Worm (Caenorhabditis elegans): Measurements from ENCODE around the gene F25E5.2.

DNA sequence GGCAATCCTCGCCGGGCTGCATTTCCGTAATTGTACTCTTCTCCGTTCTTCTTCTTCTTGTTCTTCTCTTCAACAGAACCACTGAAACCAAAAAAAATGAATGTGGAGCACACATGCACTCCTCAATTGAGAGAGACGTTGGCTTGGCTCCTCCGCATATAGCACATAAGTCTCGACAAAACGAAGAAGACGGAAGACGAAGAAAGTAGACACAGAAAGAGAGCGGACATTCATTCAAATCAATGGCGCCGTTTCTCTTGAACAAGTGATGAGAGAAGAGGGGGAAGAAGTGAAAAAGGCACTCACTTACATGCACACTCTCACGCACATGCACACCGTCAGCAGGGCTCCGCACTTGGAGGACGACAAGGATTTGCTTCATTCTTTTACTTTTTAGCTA lies 17.6 kb upstream of the F25E5.2 start, which contains the start of gene F25E5.9:
- TF ChIP-seq zag-1 (tag; optimal IDR thresholded peaks at IDR 0.05): no peak
- TF ChIP-seq lsy-12 (tag; optimal IDR thresholded peaks at IDR 0.05): no peak
- TF ChIP-seq pqm-1 (tag; optimal IDR thresholded peaks at IDR 0.05): no peak
- peak; percentile 32 for TF ChIP-seq snpc-4 (tag; optimal IDR thresholded peaks at IDR 0.05)
- no peak for TF ChIP-seq nhr-28 (tag; optimal IDR thresholded peaks at IDR 0.05)
- TF ChIP-seq elt-3 (tag; optimal IDR thresholded peaks at IDR 0.05): no peak
- no peak for TF ChIP-seq skn-1 (tag; optimal IDR thresholded peaks at IDR 0.05)

Measured in whole organism, L3 larva.